Fruit fly (Drosophila melanogaster) whole organism, embryonic: ENCODE results near the gene Vm32E.

Experiments used
- Abd-B ChIP-seq: fragments of 200-800 bp; sonication (Bioruptor generic); optimal IDR thresholded peaks from 2 replicates; lab custom pipeline; 2018; ENCODE audit warnings: missing biosample characterization, mild to moderate bottlenecking, missing genetic modification characterization, moderate library complexity
- Blimp-1 ChIP-seq: fragments of 200-800 bp; sonication (Bioruptor generic); optimal IDR thresholded peaks from 3 replicates; lab custom pipeline; 2018; ENCODE audit warnings: missing biosample characterization, missing genetic modification characterization, mild to moderate bottlenecking, moderate library complexity, missing genetic modification reagents
- CG12104 ChIP-seq: fragments of 200-800 bp; sonication (Bioruptor generic); optimal IDR thresholded peaks from 3 replicates; lab custom pipeline; 2016; ENCODE audit warnings: missing biosample characterization, missing genetic modification characterization
- CG13287 ChIP-seq: fragments of 200-800 bp; sonication (Bioruptor generic); IDR thresholded peaks from 2 replicates; pipeline ENCODE4 v1.3.6; 2022; ENCODE audit warnings: missing biosample characterization, missing genetic modification characterization; ENCODE audit not compliant: partially characterized antibody
- CG15601 ChIP-seq: fragments of 200-800 bp; sonication (Bioruptor generic); optimal IDR thresholded peaks from 3 replicates; lab custom pipeline; 2019; ENCODE audit warnings: missing biosample characterization, mild to moderate bottlenecking, missing genetic modification characterization, moderate library complexity
- CG16815 ChIP-seq: fragments of 200-800 bp; sonication (Bioruptor generic); optimal IDR thresholded peaks from 3 replicates; lab custom pipeline; 2017; ENCODE audit warnings: missing biosample characterization, mild to moderate bottlenecking, missing genetic modification characterization
- CG17612 ChIP-seq: fragments of 200-800 bp; sonication (Bioruptor generic); IDR thresholded peaks from 2 replicates; pipeline ENCODE4 v1.3.6; 2022; ENCODE audit warnings: missing biosample characterization, missing genetic modification characterization
- CG1832 ChIP-seq: fragments of 200-800 bp; sonication (Bioruptor generic); optimal IDR thresholded peaks from 2 replicates; lab custom pipeline; 2017; ENCODE audit warnings: missing biosample characterization, mild to moderate bottlenecking, missing genetic modification characterization, inconsistent platforms
- CG2199 ChIP-seq: fragments of 200-800 bp; sonication (Bioruptor generic); IDR thresholded peaks from 3 replicates; pipeline ENCODE4 v1.3.6; 2022; ENCODE audit warnings: missing biosample characterization, missing genetic modification characterization
- CG4360 ChIP-seq: fragments of 200-800 bp; sonication (Bioruptor generic); IDR thresholded peaks from 2 replicates; pipeline ENCODE4 v1.3.6; 2022; ENCODE audit warnings: missing biosample characterization, missing genetic modification characterization
- CG5180 ChIP-seq: fragments of 200-800 bp; sonication (Bioruptor generic); optimal IDR thresholded peaks from 3 replicates; lab custom pipeline; 2017; ENCODE audit warnings: missing biosample characterization, missing genetic modification characterization, mild to moderate bottlenecking, moderate library complexity, missing genetic modification reagents
- CG6683 ChIP-seq: fragments of 200-800 bp; sonication (Bioruptor generic); optimal IDR thresholded peaks from 2 replicates; lab custom pipeline; 2017; ENCODE audit warnings: missing biosample characterization, mild to moderate bottlenecking, missing genetic modification characterization, missing genetic modification reagents
- CG7556 ChIP-seq: fragments of 200-800 bp; sonication (Bioruptor generic); optimal IDR thresholded peaks from 2 replicates; lab custom pipeline; 2017; ENCODE audit warnings: missing biosample characterization, mild to moderate bottlenecking, missing genetic modification characterization
- CG7928 ChIP-seq: fragments of 200-800 bp; sonication (Bioruptor generic); optimal IDR thresholded peaks from 2 replicates; lab custom pipeline; 2017; ENCODE audit warnings: missing biosample characterization, mild to moderate bottlenecking, missing genetic modification characterization
- CG8290 ChIP-seq, 3 experiments: fragments of 200-800 bp; sonication (Bioruptor generic); optimal IDR thresholded peaks; 2 replicates each; lab custom pipeline; 2016 to 2019; ENCODE audit warnings: missing biosample characterization in 3 of 3, missing genetic modification characterization in 3 of 3, mild to moderate bottlenecking in 2 of 3, moderate library complexity in 1 of 3
- CG8478 ChIP-seq: fragments of >200 bp; optimal IDR thresholded peaks from 2 replicates; lab custom pipeline; 2018
- CG9215 ChIP-seq: fragments of 200-800 bp; sonication (Bioruptor generic); IDR thresholded peaks from 2 replicates; pipeline ENCODE4 v1.3.6; 2022; ENCODE audit warnings: missing biosample characterization, missing genetic modification characterization
- CG9437 ChIP-seq: fragments of 200-800 bp; sonication (Bioruptor generic); optimal IDR thresholded peaks from 2 replicates; lab custom pipeline; 2018; ENCODE audit warnings: missing biosample characterization, mild to moderate bottlenecking, missing genetic modification characterization
- CG9727 ChIP-seq: fragments of 200-800 bp; sonication (Bioruptor generic); optimal IDR thresholded peaks from 3 replicates; lab custom pipeline; 2017; ENCODE audit warnings: missing biosample characterization, mild to moderate bottlenecking, missing genetic modification characterization
- CG9932 ChIP-seq: fragments of 200-800 bp; sonication (Bioruptor generic); IDR thresholded peaks from 2 replicates; pipeline ENCODE4 v1.3.6; 2022; ENCODE audit warnings: missing biosample characterization, missing genetic modification characterization
- Chrac-16 ChIP-seq: fragments of 200-800 bp; sonication (Bioruptor generic); optimal IDR thresholded peaks from 3 replicates; lab custom pipeline; 2016; ENCODE audit warnings: missing biosample characterization, missing genetic modification characterization
- CoRest ChIP-seq: fragments of 200-800 bp; sonication (Bioruptor generic); optimal IDR thresholded peaks from 3 replicates; lab custom pipeline; 2018; ENCODE audit warnings: missing biosample characterization, mild to moderate bottlenecking, missing genetic modification characterization, moderate library complexity
- E2f2 ChIP-seq: fragments of 200-800 bp; sonication (Bioruptor generic); IDR thresholded peaks from 2 replicates; pipeline ENCODE4 v1.3.6; 2022; ENCODE audit warnings: missing biosample characterization, missing genetic modification characterization
- HmgD ChIP-seq: fragments of 200-800 bp; sonication (Bioruptor generic); optimal IDR thresholded peaks from 3 replicates; lab custom pipeline; 2016; ENCODE audit warnings: missing biosample characterization, missing genetic modification characterization
- MESR4 ChIP-seq: fragments of 200-800 bp; sonication (Bioruptor generic); optimal IDR thresholded peaks from 2 replicates; lab custom pipeline; 2018; ENCODE audit warnings: missing biosample characterization, mild to moderate bottlenecking, missing genetic modification characterization, moderate library complexity
- Med ChIP-seq: fragments of 200-800 bp; sonication (Bioruptor generic); peaks from one replicate; lab custom pipeline; 2016; ENCODE audit warnings: missing biosample characterization, missing genetic modification characterization, mild to moderate bottlenecking, inconsistent platforms, moderate library complexity
- Trl ChIP-seq, 3 experiments: fragments of >200 bp in 2 of 3; fragments of 200-800 bp in 1 of 3; sonication (Bioruptor generic) in 1 of 3; optimal IDR thresholded peaks; 2 replicates in 1 of 3; 3 replicates in 2 of 3; lab custom pipeline; 2016 to 2017; ENCODE audit warnings: missing biosample characterization in 1 of 3, missing genetic modification characterization in 1 of 3
- Xbp1 ChIP-seq: fragments of 200-800 bp; sonication (Bioruptor generic); optimal IDR thresholded peaks from 3 replicates; lab custom pipeline; 2016; ENCODE audit warnings: missing biosample characterization, mild to moderate bottlenecking, missing genetic modification characterization
- al ChIP-seq: fragments of 200-800 bp; sonication (Bioruptor generic); IDR thresholded peaks from 2 replicates; pipeline ENCODE4 v1.3.6; 2022; ENCODE audit warnings: missing biosample characterization, missing genetic modification characterization
- ase ChIP-seq: fragments of 200-800 bp; sonication (Bioruptor generic); IDR thresholded peaks from 3 replicates; pipeline ENCODE4 v1.3.6; 2022; ENCODE audit warnings: missing biosample characterization, missing genetic modification characterization
- ci ChIP-seq: fragments of 200-800 bp; sonication (Bioruptor generic); IDR thresholded peaks from 3 replicates; pipeline ENCODE4 v1.3.6; 2022; ENCODE audit warnings: missing biosample characterization, missing genetic modification characterization
- corto ChIP-seq: fragments of 200-800 bp; sonication (Bioruptor generic); optimal IDR thresholded peaks from 2 replicates; lab custom pipeline; 2016; ENCODE audit warnings: missing biosample characterization, mild to moderate bottlenecking, missing genetic modification characterization, moderate library complexity
- disco-r ChIP-seq: fragments of 200-800 bp; sonication (Bioruptor generic); optimal IDR thresholded peaks from 2 replicates; lab custom pipeline; 2016; ENCODE audit warnings: missing biosample characterization, missing genetic modification characterization
- gem ChIP-seq: fragments of 200-800 bp; sonication (Bioruptor generic); optimal IDR thresholded peaks from 2 replicates; lab custom pipeline; 2019; ENCODE audit warnings: missing biosample characterization, mild to moderate bottlenecking, missing genetic modification characterization, moderate library complexity
- grau ChIP-seq: fragments of 200-800 bp; optimal IDR thresholded peaks from 3 replicates; lab custom pipeline; 2019; ENCODE audit warnings: missing biosample characterization, mild to moderate bottlenecking, missing genetic modification characterization, moderate library complexity
- lbe ChIP-seq: fragments of 200-800 bp; sonication (Bioruptor generic); optimal IDR thresholded peaks from 2 replicates; lab custom pipeline; 2016; ENCODE audit warnings: missing biosample characterization, mild to moderate bottlenecking, missing genetic modification characterization
- lola ChIP-seq, 3 experiments: fragments of >200 bp in 2 of 3; fragments of 200-800 bp in 1 of 3; sonication (Bioruptor generic) in 1 of 3; optimal IDR thresholded peaks; 2 replicates each; lab custom pipeline; 2017 to 2019; ENCODE audit warnings: missing biosample characterization in 3 of 3, missing genetic modification characterization in 3 of 3, mild to moderate bottlenecking in 1 of 3, moderate library complexity in 1 of 3
- maf-S ChIP-seq: fragments of 200-800 bp; sonication (Bioruptor generic); optimal IDR thresholded peaks from 2 replicates; lab custom pipeline; 2016; ENCODE audit warnings: missing biosample characterization, missing genetic modification characterization
- mam ChIP-seq: fragments of 200-800 bp; sonication (Bioruptor generic); optimal IDR thresholded peaks from 3 replicates; lab custom pipeline; 2016; ENCODE audit warnings: missing biosample characterization, missing genetic modification characterization
- pros ChIP-seq: fragments of 200-800 bp; sonication (Bioruptor generic); optimal IDR thresholded peaks from 3 replicates; lab custom pipeline; 2019; ENCODE audit warnings: missing biosample characterization, mild to moderate bottlenecking, missing genetic modification characterization, moderate library complexity
- repo ChIP-seq: fragments of 200-800 bp; sonication (Bioruptor generic); optimal IDR thresholded peaks from 2 replicates; lab custom pipeline; 2016; ENCODE audit warnings: missing biosample characterization, missing genetic modification characterization
- ro ChIP-seq: fragments of 200-800 bp; sonication (Bioruptor generic); IDR thresholded peaks from 2 replicates; pipeline ENCODE4 v1.3.6; 2022; ENCODE audit warnings: missing biosample characterization, missing genetic modification characterization
- salm ChIP-seq: fragments of 200-800 bp; sonication (Bioruptor generic); optimal IDR thresholded peaks from 2 replicates; lab custom pipeline; 2018; ENCODE audit warnings: missing biosample characterization, mild to moderate bottlenecking, missing genetic modification characterization
- sens ChIP-seq: fragments of 200-800 bp; sonication (Bioruptor generic); peaks from one replicate; lab custom pipeline; 2016; ENCODE audit warnings: missing biosample characterization, missing genetic modification characterization
- sens-2 ChIP-seq: fragments of 200-800 bp; sonication (Bioruptor generic); IDR thresholded peaks from 2 replicates; pipeline ENCODE4 v1.3.6; 2022; ENCODE audit warnings: missing biosample characterization, missing genetic modification characterization
- sim ChIP-seq: fragments of 200-800 bp; sonication (Bioruptor generic); IDR thresholded peaks from 2 replicates; pipeline ENCODE4 v1.3.6; 2022; ENCODE audit warnings: missing biosample characterization, missing genetic modification characterization
- slou ChIP-seq: fragments of 200-800 bp; sonication (Bioruptor generic); optimal IDR thresholded peaks from 3 replicates; lab custom pipeline; 2016; ENCODE audit warnings: missing biosample characterization, missing genetic modification characterization
- so ChIP-seq: fragments of 200-800 bp; sonication (Bioruptor generic); IDR thresholded peaks from 3 replicates; pipeline ENCODE4 v1.3.6; 2022; ENCODE audit warnings: missing biosample characterization, missing genetic modification characterization
- tio ChIP-seq: fragments of 200-800 bp; sonication (Bioruptor generic); optimal IDR thresholded peaks from 2 replicates; lab custom pipeline; 2017; ENCODE audit warnings: missing biosample characterization, missing genetic modification characterization, inconsistent platforms
- tll ChIP-seq, 2 experiments: fragments of 200-800 bp in 1 of 2; fragments of >200 bp in 1 of 2; sonication (Bioruptor generic) in 1 of 2; optimal IDR thresholded peaks; 2 replicates each; lab custom pipeline; 2017 to 2019; ENCODE audit warnings: missing biosample characterization in 2 of 2, missing genetic modification characterization in 2 of 2, mild to moderate bottlenecking in 1 of 2, moderate library complexity in 1 of 2

Gene Vm32E

DNA sequence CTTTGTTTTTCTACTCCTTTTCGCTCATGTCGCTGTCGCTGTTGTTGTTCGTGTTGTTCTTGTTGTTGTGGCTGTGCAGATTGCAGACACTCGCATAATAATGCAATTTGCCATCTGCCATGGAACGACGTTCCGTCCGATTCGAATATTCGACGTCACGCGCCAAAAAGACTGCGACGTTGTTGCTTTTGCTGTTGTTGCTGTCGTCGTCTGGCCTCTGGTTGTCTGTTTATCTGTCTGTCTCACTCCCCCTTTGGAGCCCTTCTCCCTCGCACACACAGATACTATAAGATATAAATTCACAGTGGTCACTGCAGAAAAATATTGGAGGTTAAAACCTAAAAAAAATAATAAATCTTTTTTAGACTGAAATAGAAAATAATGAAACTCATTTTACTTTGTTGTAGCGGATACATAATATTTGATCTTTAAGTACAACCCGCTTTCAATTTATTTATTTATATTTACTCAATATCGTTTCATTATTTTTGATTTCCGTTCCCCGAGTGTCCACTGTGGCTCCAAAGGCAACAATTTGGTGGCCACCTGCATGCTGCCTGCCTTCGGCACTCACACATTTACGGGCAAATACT is 48.1 kb upstream of the Vm32E start (continued):
- TF ChIP-seq ci (GFP tag; lab: Robert Waterston, UW) = 0 out of 3 replicates have a peak, but pooled peaks have one; percentile 12
- TF ChIP-seq Xbp1 (GFP tag; lab: Kevin White, UChicago) = peak; percentile 41
- TF ChIP-seq slou = no peak
- no peak for TF ChIP-seq CG7928
- TF ChIP-seq gem = peak; percentile 78
- TF ChIP-seq CG6683 = peak; percentile 2
- no peak for TF ChIP-seq lola (GFP tag; optimal IDR thresholded peaks at IDR 0.05; lab: Kevin White, UChicago)
- TF ChIP-seq ro (GFP tag; lab: Robert Waterston, UW) = no peak
- TF ChIP-seq Abd-B = peak; percentile 54
- no peak for TF ChIP-seq MESR4 (GFP tag; lab: Kevin White, UChicago)
- TF ChIP-seq CG8290 (GFP tag; optimal IDR thresholded peaks at IDR 0.05; lab: Kevin White, UChicago) = no peak
- TF ChIP-seq CG8290 (tag; optimal IDR thresholded peaks at IDR 0.05; lab: Kevin White, UChicago) = no peak
- no peak for TF ChIP-seq so (GFP tag; lab: Robert Waterston, UW)
- no peak for TF ChIP-seq maf-S (GFP tag; lab: Kevin White, UChicago)
- TF ChIP-seq CG9727 (GFP tag; lab: Kevin White, UChicago) = peak; percentile 24
- TF ChIP-seq CG7556 (GFP tag; lab: Kevin White, UChicago) = peak; percentile 31
- no peak for TF ChIP-seq CG9932 (GFP tag; lab: Robert Waterston, UW)
- peak; percentile 85 for TF ChIP-seq grau
- TF ChIP-seq mam (GFP tag; lab: Kevin White, UChicago) = no peak
- TF ChIP-seq salm (tag; lab: Kevin White, UChicago) = peak; percentile 35
- no peak for TF ChIP-seq CG15601 (tag; lab: Kevin White, UChicago)
- TF ChIP-seq CoRest (tag; lab: Kevin White, UChicago) = peak; percentile 67
- TF ChIP-seq tio = no peak
- TF ChIP-seq Med (GFP tag; lab: Kevin White, UChicago) = peak; percentile 84
- TF ChIP-seq CG12104 (GFP tag; lab: Kevin White, UChicago) = peak; percentile 27
- no peak for TF ChIP-seq Chrac-16 (GFP tag; lab: Kevin White, UChicago)
- TF ChIP-seq CG16815 = no peak
- TF ChIP-seq pros (GFP tag; lab: Kevin White, UChicago) = no peak
- TF ChIP-seq ase (GFP tag; lab: Robert Waterston, UW) = peak; percentile 36; the same call in 1 of the 3 replicates
- peak; percentile 51 for TF ChIP-seq corto (GFP tag; lab: Kevin White, UChicago)

DNA sequence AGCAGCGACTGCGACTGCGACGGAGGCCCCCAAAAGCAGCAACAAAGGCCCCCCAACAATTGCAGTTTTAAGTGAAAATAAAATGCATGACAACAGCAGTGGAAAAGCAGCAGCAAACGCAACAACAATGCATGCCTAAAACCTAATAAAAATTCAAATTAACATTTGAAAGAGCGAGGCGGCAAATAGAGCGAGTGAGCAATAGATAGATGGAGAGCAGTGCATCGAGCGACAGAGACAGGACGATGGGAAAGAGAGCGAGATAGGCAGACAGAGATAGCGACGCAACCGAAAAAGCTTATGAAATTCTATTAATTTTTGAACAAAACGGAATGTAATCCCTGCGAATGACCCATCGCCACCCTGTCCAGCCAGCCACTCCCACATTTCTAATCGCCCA is 47.5 kb upstream of the Vm32E start:
- TF ChIP-seq al = no peak
- TF ChIP-seq CG9437 = no peak
- no peak for TF ChIP-seq sens-2
- no peak for TF ChIP-seq lbe (GFP tag; lab: Kevin White, UChicago)
- no peak for TF ChIP-seq CG13287
- TF ChIP-seq CG2199 (GFP tag; lab: Robert Waterston, UW) = peak; percentile 17; the same call in 1 of the 3 replicates
- peak; percentile 62 for TF ChIP-seq CG1832 (GFP tag; lab: Kevin White, UChicago)
- TF ChIP-seq HmgD (GFP tag; lab: Kevin White, UChicago) = no peak
- no peak for TF ChIP-seq disco-r (GFP tag; lab: Kevin White, UChicago)
- TF ChIP-seq Trl (optimal IDR thresholded peaks at IDR 0.05; lab: Kevin White, UChicago) = peak in 1 of 2 experiments; percentile 21
- no peak for TF ChIP-seq Trl (GFP tag; optimal IDR thresholded peaks at IDR 0.05; lab: Kevin White, UChicago)
- TF ChIP-seq Blimp-1 (GFP tag; lab: Kevin White, UChicago) = no peak
- no peak for TF ChIP-seq repo
- TF ChIP-seq CG5180 (GFP tag; lab: Kevin White, UChicago) = peak; percentile 71
- no peak for TF ChIP-seq CG9215 (GFP tag; lab: Robert Waterston, UW)
- TF ChIP-seq tll (GFP tag; optimal IDR thresholded peaks at IDR 0.05; lab: Kevin White, UChicago) = peak in 1 of 2 experiments; percentile 37
- no peak for TF ChIP-seq CG17612 (GFP tag; lab: Robert Waterston, UW)
- TF ChIP-seq sens (GFP tag; lab: Kevin White, UChicago) = no peak
- no peak for TF ChIP-seq sim (GFP tag; lab: Robert Waterston, UW)
- TF ChIP-seq so (GFP tag; lab: Robert Waterston, UW) = no peak
- TF ChIP-seq E2f2 (GFP tag; lab: Robert Waterston, UW) = no peak
- peak; percentile 0 for TF ChIP-seq CG8478 (lab: Kevin White, UChicago)
- peak; percentile 19; the same call in 1 of the 2 replicates for TF ChIP-seq CG4360
